Worm (Caenorhabditis elegans): Measurements from ENCODE around the gene ssup-72.

- TF ChIP-seq mep-1 (tag; optimal IDR thresholded peaks at IDR 0.05) (no peak), nhr-237 (tag; optimal IDR thresholded peaks at IDR 0.05) (no peak), unc-62 (GFP tag; optimal IDR thresholded peaks at IDR 0.05) (no peak), nhr-28 (tag; optimal IDR thresholded peaks at IDR 0.05) (no peak), nhr-12 (tag; optimal IDR thresholded peaks at IDR 0.05) (no peak), ceh-83 (GFP tag; optimal IDR thresholded peaks at IDR 0.05) (no peak), snpc-4 (tag; optimal IDR thresholded peaks at IDR 0.05) (no peak), nhr-76 (tag; optimal IDR thresholded peaks at IDR 0.05) (no peak), mls-2 (tag; optimal IDR thresholded peaks at IDR 0.05) (no peak)
Measured at ce11 chrII:6779104-6779503, 2.7 kb downstream of the ssup-72 start, which contains the start of gene T13C2.7.

Data from whole organism, mixed stage, embryonic.